Fruit fly (Drosophila melanogaster) whole organism: ENCODE data around the gene Cul5.

Experiments
- CG8478 ChIP-seq: fragments of >200 bp; optimal IDR thresholded peaks from 2 replicates; lab custom pipeline; 2018; ENCODE audit warnings: inconsistent platforms
- Dll ChIP-seq: fragments of >200 bp; optimal IDR thresholded peaks from 2 replicates; lab custom pipeline; 2017
- pan ChIP-seq: fragments of >200 bp; optimal IDR thresholded peaks from 2 replicates; lab custom pipeline; 2017
- psq ChIP-seq: fragments of >200 bp; optimal IDR thresholded peaks from 2 replicates; lab custom pipeline; 2017
- usp ChIP-seq: fragments of >200 bp; optimal IDR thresholded peaks from 2 replicates; lab custom pipeline; 2017; ENCODE audit warnings: missing biosample characterization, missing genetic modification characterization, mixed read lengths

- TF ChIP-seq pan (no peak), CG8478 (lab: Kevin White, UChicago) (no peak), psq (lab: Kevin White, UChicago) (no peak), Dll (lab: Kevin White, UChicago) (no peak), usp (GFP tag; lab: Kevin White, UChicago) (no peak)
Measured at dm6 chr3R:29040526-29041195, 22.1 kb downstream of the Cul5 start.
